Worm (Caenorhabditis elegans): Measurements from ENCODE around the gene Y46G5A.22.

The Y46G5A.22 gene

DNA sequence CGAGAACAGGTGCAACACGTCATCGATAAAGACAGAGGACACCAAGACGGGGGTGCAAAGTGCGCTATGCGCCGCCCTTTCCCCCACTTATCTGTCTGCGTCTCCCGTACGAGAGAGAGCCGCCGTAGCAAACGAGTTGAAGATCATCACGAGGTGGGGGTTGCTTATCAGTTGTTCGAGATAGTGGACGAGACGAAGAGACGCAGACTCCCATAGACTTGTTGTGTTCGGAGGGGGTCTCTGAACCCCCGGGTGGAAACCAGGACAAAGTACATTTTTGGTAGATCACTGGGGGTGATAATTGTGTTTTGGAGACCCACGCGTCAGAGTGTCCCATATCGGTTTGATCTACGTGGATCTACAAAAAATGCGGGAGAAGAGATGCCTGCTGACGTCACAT lies 19.6 kb downstream of the Y46G5A.22 start (continued):
- peak; percentile 52; the same call in 1 of the 2 replicates for TF ChIP-seq cebp-1 (GFP tag; IDR thresholded peaks at IDR 0.05)
- TF ChIP-seq cebp-1 (tag; optimal IDR thresholded peaks at IDR 0.05): peak; percentile 87
- TF ChIP-seq attf-5 (GFP tag; optimal IDR thresholded peaks at IDR 0.05): peak; percentile 79
- peak; percentile 56 for TF ChIP-seq F52B5.7 (tag; optimal IDR thresholded peaks at IDR 0.05)
- TF ChIP-seq zfh-2 (GFP tag; conservative IDR thresholded peaks at IDR 0.05): peak; percentile 91

- TF ChIP-seq B0261.1 (tag; optimal IDR thresholded peaks at IDR 0.05) (no peak), atf-7 (tag; optimal IDR thresholded peaks at IDR 0.05) (peak; percentile 47), snpc-4 (GFP tag; optimal IDR thresholded peaks at IDR 0.05) (no peak), snpc-4 (tag; optimal IDR thresholded peaks at IDR 0.05) (no peak), ceh-79 (tag; optimal IDR thresholded peaks at IDR 0.05) (no peak), egl-44 (GFP tag; IDR thresholded peaks at IDR 0.05) (peak; percentile 31; the same call in 1 of the 2 replicates), ZK185.1 (tag; optimal IDR thresholded peaks at IDR 0.05; ENCODE audit: poor library complexity, severe bottlenecking) (no peak), dox-1 (GFP tag; IDR thresholded peaks at IDR 0.05) (peak; percentile 40; the same call in 1 of the 2 replicates), zfh-2 (GFP tag; conservative IDR thresholded peaks at IDR 0.05) (peak; percentile 73; the same call in 1 of the 2 replicates), nhr-80 (tag; optimal IDR thresholded peaks at IDR 0.05) (peak; percentile 65), aptf-3 (GFP tag; IDR thresholded peaks at IDR 0.05) (no peak), ztf-6 (GFP tag; IDR thresholded peaks at IDR 0.05) (no peak), B0336.3 (GFP tag; IDR thresholded peaks at IDR 0.05) (peak; percentile 55), unc-62 (GFP tag; optimal IDR thresholded peaks at IDR 0.05) (peak; percentile 42), C17E4.6 (GFP tag; IDR thresholded peaks at IDR 0.05) (no peak), Y56A3A.18 (GFP tag; IDR thresholded peaks at IDR 0.05) (no peak), ama-1 (optimal IDR thresholded peaks at IDR 0.05) (peak; percentile 26), ama-1 (GFP tag; optimal IDR thresholded peaks at IDR 0.05) (no peak), madf-8 (GFP tag; conservative IDR thresholded peaks at IDR 0.05) (no peak), mcd-1 (GFP tag; IDR thresholded peaks at IDR 0.05) (0 out of 2 replicates have a peak, but pooled peaks have one; percentile 5)
These were observed 21.1 kb downstream of the Y46G5A.22 start for ce11 chrII:12797211-12797794.

- TF ChIP-seq Y56A3A.18 (GFP tag; IDR thresholded peaks at IDR 0.05): no peak
- no peak for TF ChIP-seq bed-2 (GFP tag; IDR thresholded peaks at IDR 0.05)
- no peak for TF ChIP-seq F52B5.7 (tag; optimal IDR thresholded peaks at IDR 0.05)
- TF ChIP-seq gei-17 (GFP tag; optimal IDR thresholded peaks at IDR 0.05): peak; percentile 23
- no peak for TF ChIP-seq cebp-1 (GFP tag; IDR thresholded peaks at IDR 0.05)
- TF ChIP-seq cebp-1 (tag; optimal IDR thresholded peaks at IDR 0.05): peak; percentile 15
- TF ChIP-seq him-1 (tag; optimal IDR thresholded peaks at IDR 0.05): no peak
- TF ChIP-seq mcd-1 (GFP tag; IDR thresholded peaks at IDR 0.05): peak; percentile 28; the same call in 1 of the 2 replicates
- no peak for TF ChIP-seq T07F8.4 (tag; optimal IDR thresholded peaks at IDR 0.05)
- no peak for TF ChIP-seq Y53F4B.3 (GFP tag; IDR thresholded peaks at IDR 0.05)
- 0 out of 2 replicates have a peak, but pooled peaks have one; percentile 19 for TF ChIP-seq zfh-2 (GFP tag; conservative IDR thresholded peaks at IDR 0.05)
- peak; percentile 34 for TF ChIP-seq Y53G8AR.9 (GFP tag; conservative IDR thresholded peaks at IDR 0.05)
- TF ChIP-seq chd-7 (tag; optimal IDR thresholded peaks at IDR 0.05): peak; percentile 4
- TF ChIP-seq B0261.1 (tag; optimal IDR thresholded peaks at IDR 0.05): no peak
These were observed 22.3 kb downstream of the Y46G5A.22 start, which contains the start of gene cpt-1 for ce11 chrII:12796040-12796502. cpt-1 (minus strand) TSS chrII:12796452.

DNA sequence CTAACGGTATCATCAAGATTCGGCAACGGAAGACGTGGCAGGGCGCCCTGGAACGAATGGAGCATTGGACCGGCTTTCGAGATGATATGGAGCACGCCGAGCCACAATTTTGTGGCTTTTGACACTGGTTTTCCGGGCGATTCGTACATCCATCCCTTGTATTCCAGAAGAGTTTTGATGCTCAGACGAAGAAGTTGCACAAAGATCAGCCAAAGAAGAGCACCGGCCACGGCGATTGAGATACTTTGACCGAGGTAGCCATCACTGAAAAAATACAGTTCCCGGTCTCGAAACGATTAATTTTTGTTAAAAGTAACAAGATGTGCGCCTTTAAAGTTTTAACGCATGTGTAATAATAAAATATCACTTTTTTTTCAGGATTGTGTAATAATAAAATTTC lies 23.2 kb downstream of the Y46G5A.22 start:
- TF ChIP-seq lag-1 (GFP tag; IDR thresholded peaks at IDR 0.05) (no peak), chd-7 (tag; optimal IDR thresholded peaks at IDR 0.05) (peak; percentile 19), T26A5.8 (tag; optimal IDR thresholded peaks at IDR 0.05) (no peak), C06A6.2 (GFP tag; conservative IDR thresholded peaks at IDR 0.05) (no peak), lsl-1 (GFP tag; optimal IDR thresholded peaks at IDR 0.05) (no peak), F10E7.11 (tag; optimal IDR thresholded peaks at IDR 0.05) (no peak), mel-28 (tag; optimal IDR thresholded peaks at IDR 0.05; ENCODE audit: borderline replicate concordance) (peak; percentile 55), zfh-2 (GFP tag; conservative IDR thresholded peaks at IDR 0.05) (no peak), somi-1 (GFP tag; optimal IDR thresholded peaks at IDR 0.05) (no peak), F37B4.10 (GFP tag; IDR thresholded peaks at IDR 0.05) (0 out of 2 replicates have a peak, but pooled peaks have one; percentile 76), B0336.3 (GFP tag; IDR thresholded peaks at IDR 0.05) (peak; percentile 63), ztf-3 (GFP tag; optimal IDR thresholded peaks at IDR 0.05) (no peak), attf-3 (GFP tag; conservative IDR thresholded peaks at IDR 0.05) (no peak), nfyb-1 (GFP tag; IDR thresholded peaks at IDR 0.05) (peak; percentile 57; the same call in 1 of the 2 replicates), F55B11.4 (tag; optimal IDR thresholded peaks at IDR 0.05; ENCODE audit: borderline replicate concordance, insufficient read depth) (no peak), repo-1 (tag; optimal IDR thresholded peaks at IDR 0.05) (peak; percentile 13), F52B5.7 (tag; optimal IDR thresholded peaks at IDR 0.05) (peak; percentile 35)
